Worm (Caenorhabditis elegans): ENCODE measurements around the gene cyp-33C2.

- TF ChIP-seq T22C8.4 (GFP tag; IDR thresholded peaks at IDR 0.05): no peak
- no peak for TF ChIP-seq ztf-23 (GFP tag; IDR thresholded peaks at IDR 0.05)
- no peak for TF ChIP-seq tab-1 (GFP tag; IDR thresholded peaks at IDR 0.05)
- TF ChIP-seq klf-2 (GFP tag; conservative IDR thresholded peaks at IDR 0.05): no peak
- no peak for TF ChIP-seq ref-1 (GFP tag; conservative IDR thresholded peaks at IDR 0.05)
- TF ChIP-seq med-1 (GFP tag; optimal IDR thresholded peaks at IDR 0.05; ENCODE audit: insufficient read depth): no peak
- TF ChIP-seq ztf-29 (GFP tag; IDR thresholded peaks at IDR 0.05): no peak
- no peak for TF ChIP-seq flt-1 (GFP tag; IDR thresholded peaks at IDR 0.05)
Measured at ce11 chrV:2235848-2236247, 52.6 kb downstream of the cyp-33C2 start, which contains the start of gene cyp-33C4.

Data from whole organism, midembryonic.